Worm (Caenorhabditis elegans) whole organism, L2 larva: ENCODE results near the gene srsx-32.

Experiments used
- C34F6.9 ChIP-seq: fragments of 150-350 bp; optimal IDR thresholded peaks from 2 replicates; lab custom pipeline; 2014; ENCODE audit warnings: missing biosample characterization, missing genetic modification characterization
- F13H6.1 ChIP-seq: sonication (generic microtip); optimal IDR thresholded peaks from 2 replicates; lab custom pipeline; 2016; ENCODE audit warnings: missing genetic modification characterization, missing compliant biosample characterization
- R02D3.7 ChIP-seq: fragments of 150-350 bp; optimal IDR thresholded peaks from 2 replicates; lab custom pipeline; 2014; ENCODE audit warnings: missing biosample characterization, missing genetic modification characterization
- Y55F3AM.14 ChIP-seq: fragments of 200-800 bp; sonication (Bioruptor generic); optimal IDR thresholded peaks from 2 replicates; lab custom pipeline; 2018; ENCODE audit warnings: mild to moderate bottlenecking, missing genetic modification characterization, missing compliant biosample characterization
- ama-1 ChIP-seq: fragments of 150-350 bp; optimal IDR thresholded peaks from 2 replicates; lab custom pipeline; 2018; ENCODE audit warnings: inconsistent platforms
- blmp-1 ChIP-seq: sonication (generic microtip); optimal IDR thresholded peaks from 2 replicates; lab custom pipeline; 2017; ENCODE audit warnings: missing genetic modification characterization, mild to moderate bottlenecking, missing compliant biosample characterization, antibody characterized with exemption, moderate library complexity; ENCODE audit not compliant: insufficient read depth
- ceh-82 ChIP-seq: fragments of 150-350 bp; optimal IDR thresholded peaks from 2 replicates; lab custom pipeline; 2014; ENCODE audit warnings: missing biosample characterization, missing genetic modification characterization
- crh-2 ChIP-seq: sonication (generic microtip); optimal IDR thresholded peaks from 2 replicates; lab custom pipeline; 2017; ENCODE audit warnings: missing biosample characterization, missing genetic modification characterization
- egl-27 ChIP-seq: sonication (generic microtip); optimal IDR thresholded peaks from 3 replicates; lab custom pipeline; 2017; ENCODE audit warnings: missing biosample characterization, missing genetic modification reagents, missing genetic modification characterization
- elt-1 ChIP-seq: fragments of 150-350 bp; optimal IDR thresholded peaks from 2 replicates; lab custom pipeline; 2014; ENCODE audit warnings: missing biosample characterization, missing genetic modification characterization
- elt-3 ChIP-seq: sonication (generic microtip); optimal IDR thresholded peaks from 2 replicates; lab custom pipeline; 2017; ENCODE audit warnings: missing biosample characterization, missing genetic modification characterization
- fos-1 ChIP-seq: fragments of 150-350 bp; optimal IDR thresholded peaks from 2 replicates; lab custom pipeline; 2014; ENCODE audit warnings: missing biosample characterization, missing genetic modification characterization
- gmeb-1 ChIP-seq: fragments of 150-350 bp; optimal IDR thresholded peaks from 2 replicates; lab custom pipeline; 2014; ENCODE audit warnings: missing biosample characterization, missing genetic modification characterization
- lin-39 ChIP-seq: fragments of 150-350 bp; optimal IDR thresholded peaks from 2 replicates; lab custom pipeline; 2014; ENCODE audit warnings: missing biosample characterization, missing genetic modification reagents, missing genetic modification characterization
- mab-5 ChIP-seq: fragments of 150-350 bp; optimal IDR thresholded peaks from 2 replicates; lab custom pipeline; 2014; ENCODE audit warnings: missing biosample characterization, missing genetic modification characterization
- mbf-1 ChIP-seq: sonication (generic microtip); optimal IDR thresholded peaks from 2 replicates; lab custom pipeline; 2017; ENCODE audit warnings: missing biosample characterization, missing genetic modification characterization
- mdl-1 ChIP-seq, 2 experiments: fragments of 150-350 bp in 1 of 2; sonication (generic microtip) in 1 of 2; optimal IDR thresholded peaks; 2 replicates each; lab custom pipeline; 2017; ENCODE audit warnings: missing biosample characterization in 2 of 2, missing genetic modification characterization in 2 of 2
- nhr-10 ChIP-seq: sonication (generic microtip); optimal IDR thresholded peaks from 2 replicates; lab custom pipeline; 2017; ENCODE audit warnings: missing biosample characterization, missing genetic modification characterization
- nhr-11 ChIP-seq: fragments of 150-350 bp; optimal IDR thresholded peaks from 2 replicates; lab custom pipeline; 2014; ENCODE audit warnings: missing biosample characterization, missing genetic modification characterization
- nhr-129 ChIP-seq: fragments of 150-350 bp; optimal IDR thresholded peaks from 2 replicates; lab custom pipeline; 2014; ENCODE audit warnings: missing biosample characterization, missing genetic modification characterization
- nhr-23 ChIP-seq: fragments of 150-350 bp; optimal IDR thresholded peaks from 2 replicates; lab custom pipeline; 2014; ENCODE audit warnings: missing biosample characterization, missing genetic modification reagents, missing genetic modification characterization
- nhr-237 ChIP-seq: fragments of 150-350 bp; optimal IDR thresholded peaks from 2 replicates; lab custom pipeline; 2014; ENCODE audit warnings: missing biosample characterization, missing genetic modification characterization
- nhr-25 ChIP-seq: fragments of 150-350 bp; sonication (generic microtip); optimal IDR thresholded peaks from 3 replicates; lab custom pipeline; 2014; ENCODE audit warnings: missing biosample characterization, missing genetic modification characterization
- nhr-77 ChIP-seq: fragments of 150-350 bp; optimal IDR thresholded peaks from 2 replicates; lab custom pipeline; 2014; ENCODE audit warnings: missing biosample characterization, missing genetic modification characterization
- sem-4 ChIP-seq: fragments of 150-350 bp; optimal IDR thresholded peaks from 2 replicates; lab custom pipeline; 2014; ENCODE audit warnings: missing biosample characterization, missing genetic modification reagents, missing genetic modification characterization
- skn-1 ChIP-seq: sonication (generic microtip); optimal IDR thresholded peaks from 2 replicates; lab custom pipeline; 2017; ENCODE audit warnings: missing biosample characterization, missing genetic modification characterization
- sma-3 ChIP-seq: sonication (generic microtip); optimal IDR thresholded peaks from 2 replicates; lab custom pipeline; 2016; ENCODE audit warnings: missing genetic modification reagents, missing genetic modification characterization, missing compliant biosample characterization
- unc-39 ChIP-seq: fragments of 150-350 bp; optimal IDR thresholded peaks from 2 replicates; lab custom pipeline; 2014; ENCODE audit warnings: missing biosample characterization, missing genetic modification characterization
- zag-1 ChIP-seq: fragments of 150-350 bp; optimal IDR thresholded peaks from 2 replicates; lab custom pipeline; 2014; ENCODE audit warnings: missing biosample characterization, missing genetic modification characterization
- ztf-1 ChIP-seq: fragments of 200-800 bp; sonication (Bioruptor generic); conservative IDR thresholded peaks from 2 replicates; pipeline ENCODE4 v1.3.6; 2022; ENCODE audit warnings: missing genetic modification characterization, missing compliant biosample characterization
- ztf-11 ChIP-seq: sonication (generic microtip); optimal IDR thresholded peaks from 2 replicates; lab custom pipeline; 2017; ENCODE audit warnings: missing biosample characterization, missing genetic modification characterization
- ztf-4 ChIP-seq: fragments of 150-350 bp; optimal IDR thresholded peaks from 2 replicates; lab custom pipeline; 2014; ENCODE audit warnings: missing biosample characterization, missing genetic modification characterization

The srsx-32 gene

DNA sequence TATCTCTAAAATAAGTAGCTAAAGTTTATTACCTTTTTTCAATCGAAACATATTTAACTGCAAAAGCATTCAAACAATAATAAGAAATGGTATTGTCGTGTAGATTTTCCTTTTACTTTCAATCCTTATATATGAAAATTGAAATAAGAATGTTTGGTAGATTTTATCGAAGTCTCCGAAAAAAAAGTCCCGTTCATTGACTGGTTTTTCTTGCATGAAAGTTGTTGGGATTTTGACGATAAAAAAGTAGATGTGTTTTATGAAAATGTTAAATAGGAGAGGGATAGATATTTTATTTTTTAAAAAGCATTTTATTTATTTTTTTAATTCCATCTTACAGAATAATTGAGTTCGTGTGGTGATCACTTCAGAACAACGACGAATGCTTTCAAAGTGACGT, 1.3 kb upstream of the srsx-32 start, which contains the start of gene C33G8.13:
C33G8.13 (minus strand) TSS at position 101 of the 400 bp plus-strand sequence.
- TF ChIP-seq nhr-237 (tag; lab: Kevin White, UChicago) (no peak), C34F6.9 (tag; lab: Kevin White, UChicago) (no peak), R02D3.7 (tag; lab: Kevin White, UChicago) (no peak), mdl-1 (tag; optimal IDR thresholded peaks at IDR 0.05; lab: Kevin White, UChicago) (no peak), nhr-129 (tag; lab: Kevin White, UChicago) (no peak), blmp-1 (tag; lab: Kevin White, UChicago) (no peak), elt-1 (no peak)

DNA sequence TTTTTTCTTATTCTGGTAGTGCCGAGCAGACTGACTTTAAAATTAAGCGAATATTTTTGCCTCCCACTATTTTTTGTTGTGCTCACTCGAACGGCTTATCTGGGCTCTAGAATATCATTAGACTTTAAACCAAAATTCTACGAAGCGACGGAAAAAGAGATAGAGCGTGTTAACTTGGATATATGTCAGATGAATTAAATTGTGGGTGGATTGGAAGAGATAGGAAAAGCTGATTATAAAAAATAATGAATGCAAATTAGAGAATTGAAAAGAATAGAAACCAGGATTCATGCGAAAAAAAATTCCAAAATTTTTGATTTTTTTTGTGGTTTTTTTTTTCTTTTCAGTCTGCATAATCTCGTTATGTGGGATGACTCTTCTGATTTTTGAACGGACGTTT, 4.6 kb downstream of the srsx-32 start, which contains the start of gene F20A1.4:
F20A1.4 (minus strand) TSS at position 101 of the 400 bp plus-strand sequence.
- TF ChIP-seq nhr-237 (tag; lab: Kevin White, UChicago), result no peak

DNA sequence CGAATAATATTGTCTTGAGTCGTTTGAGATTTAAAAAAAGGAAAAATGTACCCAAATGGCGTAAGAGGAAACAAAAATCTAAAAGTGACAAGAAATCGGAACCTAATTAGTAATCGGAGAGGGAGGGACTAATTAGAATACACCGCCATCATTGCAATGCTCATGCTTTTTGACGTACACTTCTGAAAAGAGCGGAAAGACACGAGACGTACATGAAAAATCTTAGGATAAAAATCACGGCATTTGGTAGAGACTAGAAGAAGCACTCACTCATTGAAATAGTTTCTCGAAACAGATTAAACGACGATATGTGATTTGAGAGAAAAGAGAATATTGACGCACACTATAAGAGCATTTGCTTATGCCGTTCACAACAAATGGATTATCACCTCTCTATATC, 5.8 kb downstream of the srsx-32 start:
- no peak for TF ChIP-seq elt-3
- TF ChIP-seq nhr-23 (tag; lab: Kevin White, UChicago), result no peak
- TF ChIP-seq ztf-1, result no peak

DNA sequence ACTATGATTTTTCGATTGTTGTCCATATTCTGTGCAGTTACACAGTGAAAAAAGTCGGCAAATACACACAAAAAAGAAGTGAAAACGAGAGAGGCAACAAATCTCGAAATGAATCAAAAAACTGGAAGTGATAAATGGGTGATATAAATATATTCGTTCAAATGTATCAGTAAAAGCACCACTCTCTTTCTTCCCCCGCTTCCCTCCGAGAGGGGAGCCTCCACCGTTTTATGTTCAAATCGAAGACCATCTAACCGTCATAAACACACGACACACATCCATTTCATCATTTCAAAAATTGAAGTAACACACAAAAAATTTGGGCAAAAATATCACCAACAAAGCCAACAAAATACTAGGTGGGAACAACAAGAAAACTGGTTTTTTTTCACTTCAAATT, 9.9 kb downstream of the srsx-32 start, which contains the start of gene F20A1.6:
F20A1.6 (minus strand) TSS at position 101 of the 400 bp plus-strand sequence.
- TF ChIP-seq skn-1 (tag; lab: Kevin White, UChicago) (no peak), elt-3 (no peak), F13H6.1 (tag; lab: Kevin White, UChicago) (no peak), Y55F3AM.14 (no peak), crh-2 (tag; lab: Kevin White, UChicago) (no peak), nhr-129 (tag; lab: Kevin White, UChicago) (no peak), ceh-82 (tag; lab: Kevin White, UChicago) (no peak), ztf-11 (tag; lab: Kevin White, UChicago) (no peak), gmeb-1 (tag; lab: Kevin White, UChicago) (no peak), nhr-23 (tag; lab: Kevin White, UChicago) (no peak), ama-1 (lab: Kevin White, UChicago) (no peak), fos-1 (tag; lab: Kevin White, UChicago) (no peak), zag-1 (tag; lab: Kevin White, UChicago) (no peak), unc-39 (tag; lab: Kevin White, UChicago) (no peak), R02D3.7 (tag; lab: Kevin White, UChicago) (no peak), egl-27 (tag; lab: Kevin White, UChicago) (no peak)

DNA sequence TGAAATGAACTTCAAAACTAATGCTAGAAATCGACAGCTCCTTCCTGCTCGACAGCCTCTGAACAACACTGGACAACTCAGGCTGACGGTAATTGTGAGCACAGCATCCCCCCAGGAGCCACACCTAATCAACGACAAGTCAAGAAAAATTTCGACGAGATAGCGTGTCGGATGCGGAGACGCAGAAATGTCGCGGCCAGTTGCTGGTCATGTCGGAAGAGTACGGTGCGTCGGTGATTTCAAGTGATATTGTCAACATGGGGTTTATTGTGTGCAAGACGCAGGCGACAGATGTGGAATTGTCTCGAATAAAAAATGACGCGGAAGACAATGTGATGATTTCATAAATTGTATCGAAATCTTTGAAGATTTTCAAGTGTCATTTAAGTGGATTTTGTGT, 19.3 kb downstream of the srsx-32 start, which contains the start of gene twk-11:
twk-11 (minus strand) TSS at position 101 of the 400 bp plus-strand sequence.
- no peak for TF ChIP-seq nhr-129 (tag; lab: Kevin White, UChicago)
- no peak for TF ChIP-seq mbf-1 (tag; lab: Kevin White, UChicago)

DNA sequence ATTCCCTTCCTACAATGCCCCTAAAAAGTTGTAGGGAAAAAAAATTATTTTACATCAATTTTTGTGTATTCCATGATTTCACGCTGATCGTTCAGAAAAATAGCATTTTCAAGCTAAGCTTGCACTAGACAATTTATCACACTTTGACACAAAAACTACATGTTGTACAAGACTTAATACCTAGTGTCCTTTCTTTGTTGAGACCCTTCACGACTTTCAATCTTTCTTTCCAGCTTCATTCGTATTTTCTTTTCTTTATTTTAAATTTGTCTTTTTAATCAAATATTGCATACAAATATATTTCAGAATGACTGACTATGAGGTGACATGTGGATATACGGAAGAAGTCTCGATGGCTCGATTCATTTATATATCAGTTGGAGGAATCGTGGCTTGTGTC, 28.8 kb downstream of the srsx-32 start, which contains the start of gene F20A1.2:
F20A1.2 (plus strand) TSS at position 301 of the 400 bp plus-strand sequence.
- TF ChIP-seq crh-2 (tag; lab: Kevin White, UChicago) (no peak), lin-39 (tag; lab: Kevin White, UChicago) (no peak), F13H6.1 (tag; lab: Kevin White, UChicago) (no peak), nhr-10 (tag; lab: Kevin White, UChicago) (no peak), nhr-23 (tag; lab: Kevin White, UChicago) (no peak), nhr-237 (tag; lab: Kevin White, UChicago) (no peak), nhr-25 (tag; lab: Kevin White, UChicago) (no peak), mbf-1 (tag; lab: Kevin White, UChicago) (no peak), ztf-4 (tag; lab: Kevin White, UChicago) (no peak), unc-39 (tag; lab: Kevin White, UChicago) (no peak), ztf-1 (no peak), mab-5 (tag; lab: Kevin White, UChicago) (no peak), nhr-77 (tag; lab: Kevin White, UChicago) (no peak), C34F6.9 (tag; lab: Kevin White, UChicago) (no peak), Y55F3AM.14 (no peak), nhr-11 (tag; lab: Kevin White, UChicago) (no peak), sma-3 (GFP tag; lab: Kevin White, UChicago) (no peak), egl-27 (tag; lab: Kevin White, UChicago) (no peak), sem-4 (tag; lab: Kevin White, UChicago) (no peak)
